Fruit fly (Drosophila melanogaster) whole organism, embryonic: ENCODE measurements around the gene CG15011.

Experiments
- BEAF-32 ChIP-seq: fragments of 200-800 bp; sonication (Bioruptor generic); optimal IDR thresholded peaks from 3 replicates; lab custom pipeline; 2017; ENCODE audit warnings: missing biosample characterization, missing genetic modification characterization, mild to moderate bottlenecking, moderate library complexity, missing genetic modification reagents
- Bteb2 ChIP-seq: fragments of 200-800 bp; sonication (Bioruptor generic); optimal IDR thresholded peaks from 2 replicates; lab custom pipeline; 2016; ENCODE audit warnings: missing biosample characterization, missing genetic modification characterization
- CG10431 ChIP-seq: fragments of 200-800 bp; sonication (Bioruptor generic); optimal IDR thresholded peaks from 3 replicates; lab custom pipeline; 2018; ENCODE audit warnings: missing biosample characterization, mild to moderate bottlenecking, missing genetic modification characterization
- CG10979 ChIP-seq: fragments of 200-800 bp; sonication (Bioruptor generic); optimal IDR thresholded peaks from 2 replicates; lab custom pipeline; 2018; ENCODE audit warnings: missing biosample characterization, mild to moderate bottlenecking, missing genetic modification characterization, moderate library complexity
- CG11247 ChIP-seq: fragments of 200-800 bp; sonication (Bioruptor generic); IDR thresholded peaks from 2 replicates; pipeline ENCODE4 v1.3.6; 2022; ENCODE audit warnings: missing biosample characterization, missing genetic modification characterization
- CG11695 ChIP-seq: fragments of 200-800 bp; sonication (Bioruptor generic); IDR thresholded peaks from 3 replicates; pipeline ENCODE4 v1.3.6; 2022; ENCODE audit warnings: missing biosample characterization, missing genetic modification characterization
- CG11696 ChIP-seq: fragments of 200-800 bp; sonication (Bioruptor generic); IDR thresholded peaks from 2 replicates; pipeline ENCODE4 v1.3.6; 2022; ENCODE audit warnings: missing biosample characterization, missing genetic modification characterization
- CG12155 ChIP-seq: fragments of 200-800 bp; sonication (Bioruptor generic); optimal IDR thresholded peaks from 3 replicates; lab custom pipeline; 2016; ENCODE audit warnings: missing biosample characterization, missing genetic modification characterization
- CG12769 ChIP-seq: fragments of 200-800 bp; sonication (Bioruptor generic); optimal IDR thresholded peaks from 2 replicates; lab custom pipeline; 2019; ENCODE audit warnings: missing biosample characterization, mild to moderate bottlenecking, missing genetic modification characterization, moderate library complexity
- CG15479 ChIP-seq: fragments of 200-800 bp; sonication (Bioruptor generic); optimal IDR thresholded peaks from 3 replicates; lab custom pipeline; 2019; ENCODE audit warnings: missing biosample characterization, mild to moderate bottlenecking, missing genetic modification characterization, moderate library complexity
- CG1603 ChIP-seq: fragments of 200-800 bp; sonication (Bioruptor generic); optimal IDR thresholded peaks from 2 replicates; lab custom pipeline; 2019; ENCODE audit warnings: missing biosample characterization, mild to moderate bottlenecking, missing genetic modification characterization, moderate library complexity
- CG16863 ChIP-seq: fragments of 200-800 bp; sonication (Bioruptor generic); optimal IDR thresholded peaks from 3 replicates; lab custom pipeline; 2016; ENCODE audit warnings: missing biosample characterization, missing genetic modification characterization
- CG17568 ChIP-seq: fragments of 200-800 bp; sonication (Bioruptor generic); optimal IDR thresholded peaks from 2 replicates; lab custom pipeline; 2018; ENCODE audit warnings: missing biosample characterization, mild to moderate bottlenecking, missing genetic modification characterization, moderate library complexity
- CG18619 ChIP-seq: fragments of 200-800 bp; sonication (Bioruptor generic); optimal IDR thresholded peaks from 3 replicates; lab custom pipeline; 2017; ENCODE audit warnings: missing biosample characterization, mild to moderate bottlenecking, missing genetic modification characterization
- CG2129 ChIP-seq: fragments of 200-800 bp; sonication (Bioruptor generic); IDR thresholded peaks from 2 replicates; pipeline ENCODE4 v1.3.6; 2022; ENCODE audit warnings: missing biosample characterization, missing genetic modification characterization; ENCODE audit not compliant: partially characterized antibody
- CG31365 ChIP-seq: fragments of 200-800 bp; sonication (Bioruptor generic); optimal IDR thresholded peaks from 2 replicates; lab custom pipeline; 2018; ENCODE audit warnings: missing biosample characterization, mild to moderate bottlenecking, missing genetic modification characterization
- CG34376 ChIP-seq: fragments of 200-800 bp; sonication (Bioruptor generic); optimal IDR thresholded peaks from 2 replicates; lab custom pipeline; 2018; ENCODE audit warnings: missing biosample characterization, mild to moderate bottlenecking, missing genetic modification characterization
- CG3847 ChIP-seq: fragments of 200-800 bp; sonication (Bioruptor generic); IDR thresholded peaks from 2 replicates; pipeline ENCODE4 v1.3.6; 2022; ENCODE audit warnings: missing biosample characterization, missing genetic modification characterization
- CG4282 ChIP-seq: fragments of 200-800 bp; sonication (Bioruptor generic); optimal IDR thresholded peaks from 2 replicates; lab custom pipeline; 2016; ENCODE audit warnings: missing biosample characterization, missing genetic modification characterization
- CoRest ChIP-seq: fragments of 200-800 bp; sonication (Bioruptor generic); optimal IDR thresholded peaks from 3 replicates; lab custom pipeline; 2018; ENCODE audit warnings: missing biosample characterization, mild to moderate bottlenecking, missing genetic modification characterization, moderate library complexity
- D19B ChIP-seq: fragments of 200-800 bp; sonication (Bioruptor generic); optimal IDR thresholded peaks from 2 replicates; lab custom pipeline; 2017; ENCODE audit warnings: missing biosample characterization, mild to moderate bottlenecking, missing genetic modification characterization
- E2f2 ChIP-seq: fragments of 200-800 bp; sonication (Bioruptor generic); IDR thresholded peaks from 2 replicates; pipeline ENCODE4 v1.3.6; 2022; ENCODE audit warnings: missing biosample characterization, missing genetic modification characterization
- HmgZ ChIP-seq: fragments of 200-800 bp; sonication (Bioruptor generic); optimal IDR thresholded peaks from 2 replicates; lab custom pipeline; 2018; ENCODE audit warnings: missing biosample characterization, mild to moderate bottlenecking, missing genetic modification characterization
- Jarid2 ChIP-seq: fragments of 200-800 bp; sonication (Bioruptor generic); optimal IDR thresholded peaks from 3 replicates; lab custom pipeline; 2017; ENCODE audit warnings: mild to moderate bottlenecking, missing biosample characterization, missing genetic modification reagents, missing genetic modification characterization
- MBD-R2 ChIP-seq: fragments of 200-800 bp; sonication (Bioruptor generic); IDR thresholded peaks from 2 replicates; pipeline ENCODE4 v1.3.6; 2022; ENCODE audit warnings: missing biosample characterization, missing genetic modification characterization
- MESR4 ChIP-seq: fragments of 200-800 bp; sonication (Bioruptor generic); optimal IDR thresholded peaks from 2 replicates; lab custom pipeline; 2018; ENCODE audit warnings: missing biosample characterization, mild to moderate bottlenecking, missing genetic modification characterization, moderate library complexity
- NFAT ChIP-seq: fragments of 200-800 bp; sonication (Bioruptor generic); IDR thresholded peaks from 2 replicates; pipeline ENCODE4 v1.3.6; 2022; ENCODE audit warnings: missing biosample characterization, missing genetic modification characterization
- Nf-YC ChIP-seq: fragments of 200-800 bp; optimal IDR thresholded peaks from 3 replicates; lab custom pipeline; 2019; ENCODE audit warnings: missing biosample characterization, mild to moderate bottlenecking, missing genetic modification characterization, moderate library complexity
- Sox100B ChIP-seq: fragments of 200-800 bp; sonication (Bioruptor generic); optimal IDR thresholded peaks from 3 replicates; lab custom pipeline; 2018; ENCODE audit warnings: missing biosample characterization, mild to moderate bottlenecking, missing genetic modification characterization
- Vsx1 ChIP-seq: fragments of 200-800 bp; sonication (Bioruptor generic); optimal IDR thresholded peaks from 2 replicates; lab custom pipeline; 2017; ENCODE audit warnings: missing biosample characterization, mild to moderate bottlenecking, missing genetic modification characterization, missing genetic modification reagents
- ara ChIP-seq: fragments of 200-800 bp; sonication (Bioruptor generic); IDR thresholded peaks from 2 replicates; pipeline ENCODE4 v1.3.6; 2022; ENCODE audit warnings: missing biosample characterization, missing genetic modification characterization
- ash1 ChIP-seq: fragments of 200-800 bp; sonication (Bioruptor generic); optimal IDR thresholded peaks from 2 replicates; lab custom pipeline; 2018; ENCODE audit warnings: missing biosample characterization, mild to moderate bottlenecking, missing genetic modification characterization
- bigmax ChIP-seq: fragments of 200-800 bp; sonication (Bioruptor generic); optimal IDR thresholded peaks from 2 replicates; lab custom pipeline; 2018; ENCODE audit warnings: missing biosample characterization, mild to moderate bottlenecking, missing genetic modification characterization
- btn ChIP-seq: fragments of 200-800 bp; sonication (Bioruptor generic); optimal IDR thresholded peaks from 2 replicates; lab custom pipeline; 2016; ENCODE audit warnings: missing biosample characterization, missing genetic modification characterization
- chif ChIP-seq, 2 experiments: fragments of 200-800 bp; sonication (Bioruptor generic); optimal IDR thresholded peaks; 3 replicates each; lab custom pipeline; 2016; ENCODE audit warnings: missing biosample characterization in 2 of 2, missing genetic modification characterization in 2 of 2
- chinmo ChIP-seq: fragments of 200-800 bp; sonication (Bioruptor generic); IDR thresholded peaks from 4 replicates; pipeline ENCODE4 v1.3.6; 2022; ENCODE audit warnings: missing biosample characterization, missing genetic modification characterization; ENCODE audit not compliant: partially characterized antibody
- croc ChIP-seq: fragments of 200-800 bp; sonication (Bioruptor generic); conservative IDR thresholded peaks from 3 replicates; pipeline ENCODE4 v1.3.6; 2022; ENCODE audit warnings: missing biosample characterization, missing genetic modification characterization
- gcm ChIP-seq: fragments of 200-800 bp; sonication (Bioruptor generic); optimal IDR thresholded peaks from 2 replicates; lab custom pipeline; 2019; ENCODE audit warnings: missing biosample characterization, mild to moderate bottlenecking, missing genetic modification characterization, moderate library complexity
- gem ChIP-seq: fragments of 200-800 bp; sonication (Bioruptor generic); optimal IDR thresholded peaks from 2 replicates; lab custom pipeline; 2019; ENCODE audit warnings: missing biosample characterization, mild to moderate bottlenecking, missing genetic modification characterization, moderate library complexity
- gfzf ChIP-seq: fragments of 200-800 bp; sonication (Bioruptor generic); optimal IDR thresholded peaks from 2 replicates; lab custom pipeline; 2016; ENCODE audit warnings: missing biosample characterization, mild to moderate bottlenecking, missing genetic modification characterization, moderate library complexity
- lov ChIP-seq, 2 experiments: fragments of 200-800 bp in 1 of 2; fragments of >200 bp in 1 of 2; sonication (Bioruptor generic) in 1 of 2; IDR thresholded peaks in 1 of 2; optimal IDR thresholded peaks in 1 of 2; 2 replicates in 1 of 2; 3 replicates in 1 of 2; pipeline versions ENCODE4 v1.3.6 to Lab custom; 2017 to 2022; ENCODE audit warnings: missing biosample characterization in 1 of 2, missing genetic modification characterization in 1 of 2
- mld ChIP-seq: fragments of 200-800 bp; sonication (Bioruptor generic); IDR thresholded peaks from 3 replicates; pipeline ENCODE4 v1.3.6; 2022; ENCODE audit warnings: missing biosample characterization, missing genetic modification characterization; ENCODE audit not compliant: partially characterized antibody
- slp2 ChIP-seq: fragments of 200-800 bp; sonication (Bioruptor generic); optimal IDR thresholded peaks from 2 replicates; lab custom pipeline; 2016; ENCODE audit warnings: missing biosample characterization, missing genetic modification characterization
- sna ChIP-seq: fragments of 200-800 bp; sonication (Bioruptor generic); IDR thresholded peaks from 2 replicates; pipeline ENCODE4 v1.3.6; 2022; ENCODE audit warnings: missing biosample characterization, missing genetic modification characterization; ENCODE audit not compliant: partially characterized antibody
- tap ChIP-seq: fragments of 200-800 bp; optimal IDR thresholded peaks from 3 replicates; lab custom pipeline; 2019; ENCODE audit warnings: missing biosample characterization, mild to moderate bottlenecking, missing genetic modification characterization, moderate library complexity
- trh ChIP-seq: fragments of 200-800 bp; sonication (Bioruptor generic); optimal IDR thresholded peaks from 2 replicates; lab custom pipeline; 2016; ENCODE audit warnings: missing biosample characterization, missing genetic modification characterization
- zfh2 ChIP-seq: fragments of 200-800 bp; sonication (Bioruptor generic); optimal IDR thresholded peaks from 2 replicates; lab custom pipeline; 2016; ENCODE audit warnings: missing biosample characterization, missing genetic modification characterization

The CG15011 gene

DNA sequence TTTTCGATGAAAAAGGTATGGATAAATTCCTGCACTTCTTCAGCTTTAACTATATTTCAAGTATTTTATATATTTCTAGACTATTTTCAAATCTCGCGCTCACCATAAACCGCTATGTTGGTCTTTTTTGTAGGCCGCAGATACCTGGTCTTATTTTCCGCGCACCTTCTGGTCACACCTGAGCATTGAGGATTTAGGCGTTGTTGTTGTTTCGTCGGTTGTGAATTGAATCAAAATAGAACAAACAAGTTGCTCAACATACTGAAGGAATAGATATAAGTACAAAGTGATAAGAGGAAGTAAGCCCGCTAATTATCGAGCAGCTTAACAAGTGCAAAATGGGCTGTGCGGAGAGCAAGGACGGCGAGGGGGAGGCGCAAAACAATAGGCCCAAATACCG, 18.8 kb upstream of the CG15011 start, which contains the start of gene Ctl1 (continued):
- TF ChIP-seq gfzf (GFP tag; lab: Kevin White, UChicago): peak; percentile 88
- peak; percentile 34 for TF ChIP-seq MESR4 (GFP tag; lab: Kevin White, UChicago)
- peak; percentile 26; the same call in 1 of the 2 replicates for TF ChIP-seq CG3847 (GFP tag; lab: Robert Waterston, UW)
- peak; percentile 95 for TF ChIP-seq E2f2 (GFP tag; lab: Robert Waterston, UW)
- TF ChIP-seq CG15479: peak; percentile 5
- TF ChIP-seq HmgZ (tag; lab: Kevin White, UChicago): peak; percentile 31
- TF ChIP-seq CG1603 (tag; lab: Kevin White, UChicago): peak; percentile 24
- peak; percentile 43; the same call in 1 of the 2 replicates for TF ChIP-seq MBD-R2 (GFP tag; lab: Robert Waterston, UW)
- TF ChIP-seq BEAF-32: peak; percentile 11

DNA sequence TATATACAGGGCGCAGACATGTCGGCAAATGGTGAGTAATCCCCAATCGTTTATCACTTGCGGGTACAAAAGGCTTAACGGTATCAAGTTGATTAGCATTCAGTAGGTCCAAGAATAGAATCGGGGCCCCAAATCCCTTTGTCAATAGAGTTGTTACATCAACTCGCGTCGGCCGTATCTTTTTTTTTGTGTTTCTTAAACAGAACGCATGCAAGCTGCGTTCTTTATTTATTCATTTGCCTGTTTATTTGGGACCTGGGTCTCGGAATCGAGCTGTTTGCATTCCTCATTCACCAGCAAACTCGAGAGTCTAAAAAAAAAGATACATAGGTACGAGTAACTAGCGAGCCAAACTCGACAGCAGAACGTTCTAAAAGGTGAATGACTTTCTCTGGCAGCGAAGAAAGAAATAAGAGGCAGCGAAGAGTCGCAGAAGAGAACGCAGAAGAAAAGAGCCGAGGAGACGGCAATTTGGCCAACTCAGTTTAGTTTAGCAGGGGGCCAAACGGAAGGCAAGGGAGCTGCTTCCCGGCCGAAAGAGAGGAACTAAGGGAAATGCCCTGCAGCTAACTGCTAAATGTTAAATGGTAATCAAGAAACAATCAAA, 13.3 kb upstream of the CG15011 start:
- TF ChIP-seq ash1 (GFP tag; lab: Kevin White, UChicago): no peak
- no peak for TF ChIP-seq CG17568 (GFP tag; lab: Kevin White, UChicago)
- TF ChIP-seq CG11695: no peak
- no peak for TF ChIP-seq tap (tag; lab: Kevin White, UChicago)
- no peak for TF ChIP-seq trh (GFP tag; lab: Kevin White, UChicago)
- TF ChIP-seq CG16863 (GFP tag; lab: Kevin White, UChicago): peak; percentile 2
- peak in 1 of 2 experiments; percentile 6 for TF ChIP-seq chif (GFP tag; optimal IDR thresholded peaks at IDR 0.05; lab: Kevin White, UChicago)
- TF ChIP-seq NFAT (GFP tag; lab: Robert Waterston, UW): no peak
- TF ChIP-seq lov (optimal IDR thresholded peaks at IDR 0.05; lab: Kevin White, UChicago): no peak
- no peak for TF ChIP-seq lov (GFP tag; IDR thresholded peaks at IDR 0.05; lab: Robert Waterston, UW)
- TF ChIP-seq D19B: no peak
- TF ChIP-seq slp2 (GFP tag; lab: Kevin White, UChicago): no peak
- TF ChIP-seq CG4282: no peak
- TF ChIP-seq CG18619 (GFP tag; lab: Kevin White, UChicago): peak; percentile 14
- TF ChIP-seq CG2129 (GFP tag; lab: Robert Waterston, UW): no peak
- no peak for TF ChIP-seq gcm (GFP tag; lab: Kevin White, UChicago)
- no peak for TF ChIP-seq CG3847 (GFP tag; lab: Robert Waterston, UW)
- TF ChIP-seq Jarid2 (GFP tag; lab: Kevin White, UChicago): no peak
- TF ChIP-seq CG12155 (GFP tag; lab: Kevin White, UChicago): no peak
- no peak for TF ChIP-seq mld (GFP tag; lab: Robert Waterston, UW)
- TF ChIP-seq chinmo: no peak
- TF ChIP-seq CoRest: no peak
- no peak for TF ChIP-seq CG31365 (tag; lab: Kevin White, UChicago)
- no peak for TF ChIP-seq croc (GFP tag; lab: Robert Waterston, UW)
- TF ChIP-seq CG11247 (GFP tag; lab: Robert Waterston, UW): no peak
- TF ChIP-seq Bteb2 (GFP tag; lab: Kevin White, UChicago): no peak
- peak; percentile 38 for TF ChIP-seq CG10979
- TF ChIP-seq bigmax (GFP tag; lab: Kevin White, UChicago): no peak
- no peak for TF ChIP-seq sna (GFP tag; lab: Robert Waterston, UW)
- no peak for TF ChIP-seq Vsx1
- TF ChIP-seq CG34376 (GFP tag; lab: Kevin White, UChicago): no peak
- TF ChIP-seq ara (GFP tag; lab: Robert Waterston, UW): peak; percentile 19; the same call in 1 of the 2 replicates
- TF ChIP-seq btn (GFP tag; lab: Kevin White, UChicago): no peak
- TF ChIP-seq Sox100B (GFP tag; lab: Kevin White, UChicago): no peak
- TF ChIP-seq CG10431 (GFP tag; lab: Kevin White, UChicago): peak; percentile 74
- TF ChIP-seq CG11696: no peak
- TF ChIP-seq CG12769 (tag; lab: Kevin White, UChicago): no peak
- TF ChIP-seq gem (tag; lab: Kevin White, UChicago): no peak
- TF ChIP-seq zfh2 (GFP tag; lab: Kevin White, UChicago): no peak
- no peak for TF ChIP-seq Nf-YC (tag; lab: Kevin White, UChicago)
